Worm (Caenorhabditis elegans): ENCODE results near the gene sma-2.

DNA sequence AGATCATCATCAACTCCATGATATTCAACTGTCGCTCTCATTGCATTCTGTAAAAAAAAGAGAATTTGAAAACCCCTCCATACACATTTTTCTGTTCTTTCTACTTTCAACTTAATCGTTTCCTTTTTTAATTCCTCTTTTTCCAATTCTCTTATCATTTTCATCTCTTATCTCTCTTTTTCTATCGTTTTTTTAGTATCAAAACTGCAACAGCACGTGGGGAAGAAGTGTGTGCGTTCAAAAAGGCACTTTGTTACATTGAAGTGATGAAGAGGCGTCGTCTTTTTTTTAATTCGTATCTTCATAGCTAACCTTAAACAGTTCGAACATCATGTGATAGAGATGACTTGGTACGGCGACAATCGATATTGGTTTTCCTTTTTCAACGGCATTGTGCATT, 10.4 kb upstream of the sma-2 start:
- TF ChIP-seq sea-1 (GFP tag; conservative IDR thresholded peaks at IDR 0.05): no peak
- TF ChIP-seq ceh-36 (tag; optimal IDR thresholded peaks at IDR 0.05): no peak
- TF ChIP-seq hmbx-1 (tag; optimal IDR thresholded peaks at IDR 0.05): no peak
- no peak for TF ChIP-seq hmg-4 (GFP tag; optimal IDR thresholded peaks at IDR 0.05)
- TF ChIP-seq ama-1 (optimal IDR thresholded peaks at IDR 0.05): no peak
- TF ChIP-seq pes-1 (GFP tag; IDR thresholded peaks at IDR 0.05): no peak
